Fruit fly (Drosophila melanogaster): ENCODE results near the gene CG1468.

CG1468 gene

dm6 chrX:9899535-9900179 is 21.4 kb downstream of the CG1468 start, which contains the start of gene CG15249 (continued):
- TF ChIP-seq Hey (tag; optimal IDR thresholded peaks at IDR 0.05) (no peak), Xrp1 (GFP tag; IDR thresholded peaks at IDR 0.05) (no peak; the same call in 1 of the 2 replicates), CG1603 (tag; optimal IDR thresholded peaks at IDR 0.05) (no peak), CG18262 (tag; optimal IDR thresholded peaks at IDR 0.05) (peak; percentile 84), CG10654 (GFP tag; optimal IDR thresholded peaks at IDR 0.05) (peak; percentile 2), lbe (GFP tag; optimal IDR thresholded peaks at IDR 0.05) (no peak), stc (GFP tag; IDR thresholded peaks at IDR 0.05) (no peak), CG2889 (GFP tag; IDR thresholded peaks at IDR 0.05) (no peak), CG13624 (GFP tag; optimal IDR thresholded peaks at IDR 0.05) (no peak), Rx (GFP tag; IDR thresholded peaks at IDR 0.05) (no peak)

DNA sequence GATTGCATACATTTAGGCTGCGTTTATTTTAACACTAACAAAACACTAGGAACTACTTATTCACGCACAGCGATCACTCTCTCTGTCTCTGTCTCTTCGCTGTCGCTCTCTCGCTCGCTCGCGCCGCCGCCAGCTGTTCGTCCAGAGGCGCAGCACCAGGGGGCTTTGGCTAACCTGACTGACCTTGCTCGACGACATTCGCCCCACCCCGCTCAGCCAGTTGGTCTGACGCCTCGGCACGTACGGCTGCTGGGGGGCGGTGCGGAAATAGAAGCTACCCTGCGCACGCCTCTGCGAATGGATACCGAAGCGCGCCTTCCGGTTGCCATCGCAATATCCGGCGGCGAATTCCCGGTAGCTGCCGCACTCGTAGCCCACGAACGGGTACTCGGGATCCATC is 31.2 kb downstream of the CG1468 start:
- TF ChIP-seq CHES-1-like (GFP tag; optimal IDR thresholded peaks at IDR 0.05) (no peak), slou (GFP tag; optimal IDR thresholded peaks at IDR 0.05) (no peak), CG3995 (GFP tag; optimal IDR thresholded peaks at IDR 0.05) (peak; percentile 65), run (tag; optimal IDR thresholded peaks at IDR 0.05) (no peak), HmgD (GFP tag; optimal IDR thresholded peaks at IDR 0.05) (no peak), tll (GFP tag; optimal IDR thresholded peaks at IDR 0.05) (no peak), Kr (GFP tag; optimal IDR thresholded peaks at IDR 0.05) (no peak), Abd-B (GFP tag; optimal IDR thresholded peaks at IDR 0.05) (no peak), Hr39 (optimal IDR thresholded peaks at IDR 0.05) (no peak), CG13775 (GFP tag; optimal IDR thresholded peaks at IDR 0.05) (no peak), CG4360 (GFP tag; IDR thresholded peaks at IDR 0.05) (no peak), HmgZ (tag; optimal IDR thresholded peaks at IDR 0.05) (no peak), CG5953 (GFP tag; IDR thresholded peaks at IDR 0.05) (0 out of 2 replicates have a peak, but pooled peaks have one; percentile 35), CG7987 (GFP tag; optimal IDR thresholded peaks at IDR 0.05) (no peak), CG15011 (GFP tag; optimal IDR thresholded peaks at IDR 0.05) (no peak), CG7357 (GFP tag; IDR thresholded peaks at IDR 0.05) (0 out of 3 replicates have a peak, but pooled peaks have one; percentile 26), dmrt99B (tag; optimal IDR thresholded peaks at IDR 0.05) (no peak), Side (GFP tag; optimal IDR thresholded peaks at IDR 0.05) (no peak), CG4404 (GFP tag; IDR thresholded peaks at IDR 0.05) (no peak), otp (GFP tag; IDR thresholded peaks at IDR 0.05) (no peak), HLH3B (GFP tag; IDR thresholded peaks at IDR 0.05) (no peak), CG33213 (GFP tag; optimal IDR thresholded peaks at IDR 0.05) (no peak), Drgx (GFP tag; IDR thresholded peaks at IDR 0.05) (no peak), wdn (GFP tag; IDR thresholded peaks at IDR 0.05) (no peak), CG34376 (GFP tag; optimal IDR thresholded peaks at IDR 0.05) (no peak), Atf-2 (GFP tag; optimal IDR thresholded peaks at IDR 0.05) (no peak), Ravus (GFP tag; IDR thresholded peaks at IDR 0.05) (no peak), CG10543 (GFP tag; optimal IDR thresholded peaks at IDR 0.05) (no peak), Hr78 (GFP tag; optimal IDR thresholded peaks at IDR 0.05) (no peak), CG9727 (GFP tag; optimal IDR thresholded peaks at IDR 0.05) (no peak), Oaz (GFP tag; IDR thresholded peaks at IDR 0.05) (peak; percentile 52; the same call in 1 of the 2 replicates), CG18011 (GFP tag; optimal IDR thresholded peaks at IDR 0.05) (no peak), CG2120 (GFP tag; optimal IDR thresholded peaks at IDR 0.05) (no peak), Rfx (GFP tag; IDR thresholded peaks at IDR 0.05) (peak; percentile 64), ttk (GFP tag; IDR thresholded peaks at IDR 0.05) (peak; percentile 37; the same call in 1 of the 2 replicates), tio (GFP tag; optimal IDR thresholded peaks at IDR 0.05) (no peak), fru (optimal IDR thresholded peaks at IDR 0.05) (no peak), Hr3 (GFP tag; optimal IDR thresholded peaks at IDR 0.05) (no peak), lilli (GFP tag; optimal IDR thresholded peaks at IDR 0.05) (no peak), CG4854 (GFP tag; optimal IDR thresholded peaks at IDR 0.05) (no peak), sima (GFP tag; optimal IDR thresholded peaks at IDR 0.05) (no peak)
